Fruit fly (Drosophila melanogaster): Measurements from ENCODE around the gene CG18178.

DNA sequence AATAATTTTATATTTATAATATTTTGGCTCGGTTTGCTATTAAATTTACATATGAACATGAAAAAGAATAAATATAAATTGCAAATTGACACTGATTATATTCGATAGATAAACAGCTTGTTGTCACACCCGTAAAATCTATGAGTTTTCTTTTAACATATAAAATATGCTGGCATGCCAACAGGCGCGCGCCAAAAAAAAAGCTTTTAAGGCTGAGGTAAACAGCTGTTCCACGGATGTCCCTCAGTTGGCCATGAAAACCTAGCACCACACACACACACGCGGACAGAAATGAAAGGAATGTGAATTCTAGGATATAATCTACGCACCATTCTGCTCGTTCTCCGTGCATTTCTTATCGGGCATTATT, 24.1 kb downstream of the CG18178 start:
- no peak for TF ChIP-seq fd85E (GFP tag; optimal IDR thresholded peaks at IDR 0.05)
- TF ChIP-seq Ets96B (tag; optimal IDR thresholded peaks at IDR 0.05) = no peak
- TF ChIP-seq eg (GFP tag; IDR thresholded peaks at IDR 0.05) = no peak
- TF ChIP-seq CG7368 (GFP tag; optimal IDR thresholded peaks at IDR 0.05) = no peak
- TF ChIP-seq net (GFP tag; optimal IDR thresholded peaks at IDR 0.05) = no peak
- no peak for TF ChIP-seq CG4318 (GFP tag; optimal IDR thresholded peaks at IDR 0.05)
- no peak for TF ChIP-seq CG11762 (GFP tag; optimal IDR thresholded peaks at IDR 0.05; ENCODE audit: insufficient read depth)
- no peak for TF ChIP-seq achi (GFP tag; optimal IDR thresholded peaks at IDR 0.05)
- no peak for TF ChIP-seq CG16779 (tag; optimal IDR thresholded peaks at IDR 0.05)
- TF ChIP-seq ss (GFP tag; optimal IDR thresholded peaks at IDR 0.05) = no peak
- no peak for TF ChIP-seq CG15336 (GFP tag; IDR thresholded peaks at IDR 0.05)
- no peak for TF ChIP-seq Lpt (GFP tag; optimal IDR thresholded peaks at IDR 0.05)
- TF ChIP-seq svp (GFP tag) = no peak
